Fruit fly (Drosophila melanogaster) whole organism, pupa: ENCODE measurements around the gene CG5397.

Source experiments
- CG10348 ChIP-seq: fragments of 200-800 bp; sonication (Bioruptor generic); IDR thresholded peaks from 2 replicates; pipeline ENCODE4 v1.3.6; 2022; ENCODE audit warnings: missing biosample characterization, missing genetic modification characterization
- CG12605 ChIP-seq: fragments of 200-800 bp; sonication (Bioruptor generic); IDR thresholded peaks from 2 replicates; pipeline ENCODE4 v1.3.6; 2022; ENCODE audit warnings: missing biosample characterization, missing genetic modification characterization
- CG14655 ChIP-seq: fragments of 200-800 bp; sonication (Bioruptor generic); optimal IDR thresholded peaks from 3 replicates; lab custom pipeline; 2017; ENCODE audit warnings: mild to moderate bottlenecking, missing biosample characterization, missing genetic modification reagents, missing genetic modification characterization
- CG32121 ChIP-seq: fragments of 200-800 bp; sonication (Bioruptor generic); IDR thresholded peaks from 2 replicates; pipeline ENCODE4 v1.3.6; 2022; ENCODE audit warnings: missing biosample characterization, missing genetic modification characterization
- CG4496 ChIP-seq: fragments of 200-800 bp; sonication (Bioruptor generic); IDR thresholded peaks from 3 replicates; pipeline ENCODE4 v1.3.6; 2022; ENCODE audit warnings: missing biosample characterization, missing genetic modification characterization
- CG9948 ChIP-seq: fragments of 200-800 bp; sonication (Bioruptor generic); optimal IDR thresholded peaks from 2 replicates; lab custom pipeline; 2018; ENCODE audit warnings: missing biosample characterization, mild to moderate bottlenecking, missing genetic modification characterization, moderate library complexity
- D1 ChIP-seq: fragments of 200-800 bp; sonication (Bioruptor generic); optimal IDR thresholded peaks from 2 replicates; lab custom pipeline; 2018; ENCODE audit warnings: missing biosample characterization, mild to moderate bottlenecking, missing genetic modification characterization, moderate library complexity
- EcR ChIP-seq: fragments of 200-800 bp; sonication (Bioruptor generic); optimal IDR thresholded peaks from 3 replicates; lab custom pipeline; 2019; ENCODE audit warnings: missing biosample characterization, missing genetic modification characterization, mild to moderate bottlenecking, moderate library complexity, missing genetic modification reagents
- Ets98B ChIP-seq: fragments of 200-800 bp; sonication (Bioruptor generic); IDR thresholded peaks from 2 replicates; pipeline ENCODE4 v1.3.6; 2022; ENCODE audit warnings: missing biosample characterization, missing genetic modification characterization
- Pif1B ChIP-seq: fragments of 200-800 bp; sonication (Bioruptor generic); optimal IDR thresholded peaks from 3 replicates; lab custom pipeline; 2016; ENCODE audit warnings: missing biosample characterization, missing genetic modification characterization
- fd96Ca ChIP-seq: fragments of 200-800 bp; sonication (Bioruptor generic); IDR thresholded peaks from 3 replicates; pipeline ENCODE4 v1.3.6; 2022; ENCODE audit warnings: missing biosample characterization, missing genetic modification characterization
- gl ChIP-seq: fragments of 200-800 bp; sonication (Bioruptor generic); optimal IDR thresholded peaks from 2 replicates; lab custom pipeline; 2018; ENCODE audit warnings: missing biosample characterization, mild to moderate bottlenecking, missing genetic modification characterization
- rn ChIP-seq: fragments of 200-800 bp; sonication (Bioruptor generic); IDR thresholded peaks from 2 replicates; pipeline ENCODE4 v1.3.6; 2022; ENCODE audit warnings: missing biosample characterization, missing genetic modification characterization

DNA sequence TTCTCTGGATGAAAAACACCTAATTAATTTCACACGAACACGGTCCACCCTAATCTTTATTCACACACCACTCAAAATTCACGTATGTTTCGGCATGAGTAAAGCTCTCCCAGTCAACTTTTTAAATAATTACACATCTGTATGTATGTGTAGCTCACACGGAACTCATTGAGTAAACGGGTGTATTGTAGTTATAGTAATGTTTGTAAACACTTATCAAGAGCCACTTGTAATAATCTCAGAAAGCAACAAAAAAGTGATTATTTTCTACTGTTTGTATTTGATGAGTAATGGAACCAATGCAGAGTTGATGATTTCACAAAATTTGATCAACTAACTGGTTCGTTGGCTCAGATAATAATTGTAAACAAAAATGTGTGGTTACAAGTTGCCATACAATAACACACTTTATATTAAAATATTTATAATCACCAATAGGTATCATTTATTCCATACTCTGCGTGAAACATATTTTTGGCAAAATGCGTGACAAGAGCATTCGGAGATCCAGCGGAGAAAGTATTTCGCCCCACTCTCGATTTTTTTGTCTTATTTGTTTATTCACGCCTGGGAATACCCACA is 21.9 kb upstream of the CG5397 start:
- no peak for TF ChIP-seq gl (tag; lab: Kevin White, UChicago)
- no peak for TF ChIP-seq Ets98B (GFP tag; lab: Robert Waterston, UW)
- TF ChIP-seq CG10348 (GFP tag; lab: Robert Waterston, UW): no peak
- no peak for TF ChIP-seq EcR (GFP tag; lab: Kevin White, UChicago)
- no peak for TF ChIP-seq CG12605 (GFP tag; lab: Robert Waterston, UW)
- TF ChIP-seq CG32121 (GFP tag; lab: Robert Waterston, UW): no peak
- TF ChIP-seq rn (GFP tag; lab: Robert Waterston, UW): no peak
- TF ChIP-seq CG9948: no peak
- TF ChIP-seq CG4496 (GFP tag; lab: Robert Waterston, UW): no peak
- TF ChIP-seq D1: no peak
- no peak for TF ChIP-seq Pif1B
- no peak for TF ChIP-seq fd96Ca
- no peak for TF ChIP-seq CG14655
